Worm (Caenorhabditis elegans) whole organism, L3 larva: ENCODE results near the gene F16F9.4.

Source experiments
- R02D3.7 ChIP-seq: fragments of 150-350 bp; optimal IDR thresholded peaks from 2 replicates; lab custom pipeline; 2014; ENCODE audit warnings: missing biosample characterization, missing genetic modification characterization
- ZK546.5 ChIP-seq: sonication (generic microtip); optimal IDR thresholded peaks from 2 replicates; lab custom pipeline; 2017; ENCODE audit warnings: missing biosample characterization, missing genetic modification characterization
- aly-2 ChIP-seq: fragments of 150-350 bp; optimal IDR thresholded peaks from 2 replicates; lab custom pipeline; 2014; ENCODE audit warnings: missing biosample characterization, missing genetic modification characterization
- ama-1 ChIP-seq: fragments of 150-350 bp; optimal IDR thresholded peaks from 2 replicates; lab custom pipeline; 2018
- ceh-9 ChIP-seq: sonication (generic microtip); optimal IDR thresholded peaks from 2 replicates; lab custom pipeline; 2018; ENCODE audit warnings: missing biosample characterization, missing genetic modification characterization
- egl-27 ChIP-seq: sonication (generic microtip); optimal IDR thresholded peaks from 4 replicates; lab custom pipeline; 2017; ENCODE audit warnings: missing biosample characterization, missing genetic modification reagents, missing genetic modification characterization
- egl-5 ChIP-seq: fragments of 150-350 bp; optimal IDR thresholded peaks from 2 replicates; lab custom pipeline; 2017; ENCODE audit warnings: missing biosample characterization, missing genetic modification reagents, missing genetic modification characterization, inconsistent platforms
- elt-2 ChIP-seq: sonication (generic microtip); optimal IDR thresholded peaks from 2 replicates; lab custom pipeline; 2016; ENCODE audit warnings: missing genetic modification reagents, mild to moderate bottlenecking, missing genetic modification characterization, missing compliant biosample characterization
- eor-1 ChIP-seq, 2 experiments: fragments of 150-350 bp; optimal IDR thresholded peaks; 2 replicates each; lab custom pipeline; 2014 to 2018; ENCODE audit warnings: missing biosample characterization in 2 of 2, missing genetic modification characterization in 2 of 2
- fkh-10 ChIP-seq: sonication (generic microtip); optimal IDR thresholded peaks from 2 replicates; lab custom pipeline; 2017; ENCODE audit warnings: missing biosample characterization, missing genetic modification reagents, missing genetic modification characterization
- fkh-2 ChIP-seq: fragments of 150-350 bp; optimal IDR thresholded peaks from 2 replicates; lab custom pipeline; 2014; ENCODE audit warnings: missing biosample characterization, missing genetic modification reagents, missing genetic modification characterization
- hmg-11 ChIP-seq: sonication (generic microtip); optimal IDR thresholded peaks from 2 replicates; lab custom pipeline; 2016; ENCODE audit warnings: missing genetic modification characterization, missing compliant biosample characterization
- jun-1 ChIP-seq: fragments of 150-350 bp; optimal IDR thresholded peaks from 2 replicates; lab custom pipeline; 2014; ENCODE audit warnings: missing biosample characterization, missing genetic modification reagents, missing genetic modification characterization
- lin-15B ChIP-seq: fragments of 150-350 bp; optimal IDR thresholded peaks from 2 replicates; lab custom pipeline; 2014; ENCODE audit warnings: missing biosample characterization, missing genetic modification characterization
- lin-39 ChIP-seq: fragments of 150-350 bp; optimal IDR thresholded peaks from 2 replicates; lab custom pipeline; 2018; ENCODE audit warnings: missing biosample characterization, missing genetic modification reagents, missing genetic modification characterization
- lsy-12 ChIP-seq: sonication (generic microtip); optimal IDR thresholded peaks from 2 replicates; lab custom pipeline; 2016; ENCODE audit warnings: mild to moderate bottlenecking, missing genetic modification characterization, missing compliant biosample characterization
- mdl-1 ChIP-seq: fragments of 150-350 bp; optimal IDR thresholded peaks from 2 replicates; lab custom pipeline; 2014; ENCODE audit warnings: missing biosample characterization, missing genetic modification characterization
- nfya-1 ChIP-seq: sonication (generic microtip); optimal IDR thresholded peaks from 2 replicates; lab custom pipeline; 2017; ENCODE audit warnings: missing genetic modification characterization, mild to moderate bottlenecking, missing compliant biosample characterization, antibody characterized with exemption, moderate library complexity; ENCODE audit not compliant: insufficient read depth
- nhr-23 ChIP-seq: fragments of 150-350 bp; optimal IDR thresholded peaks from 2 replicates; lab custom pipeline; 2014; ENCODE audit warnings: missing biosample characterization, missing genetic modification reagents, missing genetic modification characterization
- nhr-237 ChIP-seq: fragments of 150-350 bp; optimal IDR thresholded peaks from 2 replicates; lab custom pipeline; 2014; ENCODE audit warnings: missing biosample characterization, missing genetic modification characterization
- nhr-25 ChIP-seq: sonication (generic microtip); optimal IDR thresholded peaks from 2 replicates; lab custom pipeline; 2017; ENCODE audit warnings: missing biosample characterization, missing genetic modification characterization
- nhr-28 ChIP-seq: fragments of 150-350 bp; optimal IDR thresholded peaks from 2 replicates; lab custom pipeline; 2014; ENCODE audit warnings: missing biosample characterization, missing genetic modification characterization
- nhr-43 ChIP-seq: sonication (generic microtip); optimal IDR thresholded peaks from 2 replicates; lab custom pipeline; 2016; ENCODE audit warnings: mild to moderate bottlenecking, missing genetic modification characterization, missing compliant biosample characterization; ENCODE audit not compliant: poor library complexity, severe bottlenecking
- nhr-77 ChIP-seq: fragments of 150-350 bp; optimal IDR thresholded peaks from 2 replicates; lab custom pipeline; 2014; ENCODE audit warnings: missing biosample characterization, missing genetic modification characterization
- pha-4 ChIP-seq: fragments of 150-350 bp; optimal IDR thresholded peaks from 2 replicates; lab custom pipeline; 2014; ENCODE audit warnings: missing biosample characterization, missing genetic modification reagents, missing genetic modification characterization
- sea-2 ChIP-seq: fragments of 150-350 bp; sonication (generic microtip); optimal IDR thresholded peaks from 4 replicates; lab custom pipeline; 2014; ENCODE audit warnings: missing biosample characterization, missing genetic modification reagents, missing genetic modification characterization
- skn-1 ChIP-seq: fragments of 150-350 bp; optimal IDR thresholded peaks from 2 replicates; lab custom pipeline; 2014; ENCODE audit warnings: missing biosample characterization, missing genetic modification characterization
- tbx-2 ChIP-seq: sonication (generic microtip); optimal IDR thresholded peaks from 2 replicates; lab custom pipeline; 2016; ENCODE audit warnings: mild to moderate bottlenecking, missing genetic modification characterization, missing compliant biosample characterization
- unc-39 ChIP-seq: sonication (generic microtip); optimal IDR thresholded peaks from 4 replicates; lab custom pipeline; 2017; ENCODE audit warnings: missing biosample characterization, missing genetic modification characterization
- unc-62 ChIP-seq: fragments of 150-350 bp; sonication (generic microtip); optimal IDR thresholded peaks from 4 replicates; lab custom pipeline; 2014; ENCODE audit warnings: missing biosample characterization, missing genetic modification reagents, missing genetic modification characterization
- zag-1 ChIP-seq: fragments of 150-350 bp; optimal IDR thresholded peaks from 2 replicates; lab custom pipeline; 2014; ENCODE audit warnings: missing biosample characterization, missing genetic modification characterization
- ztf-11 ChIP-seq: fragments of 150-350 bp; optimal IDR thresholded peaks from 2 replicates; lab custom pipeline; 2014; ENCODE audit warnings: missing biosample characterization, missing genetic modification characterization
- ztf-4 ChIP-seq: fragments of 150-350 bp; optimal IDR thresholded peaks from 2 replicates; lab custom pipeline; 2014; ENCODE audit warnings: missing biosample characterization, missing genetic modification characterization

Gene F16F9.4

ce11 chrX:8489886-8490285 is 26.7 kb upstream of the F16F9.4 start:
- TF ChIP-seq fkh-10 (GFP tag; lab: Kevin White, UChicago) (peak; percentile 79), nfya-1 (tag; lab: Kevin White, UChicago) (peak; percentile 1), ztf-11 (tag; lab: Kevin White, UChicago) (no peak), egl-27 (tag; lab: Kevin White, UChicago) (no peak), nhr-28 (tag; lab: Kevin White, UChicago) (no peak)

- TF ChIP-seq egl-5 (tag; lab: Kevin White, UChicago) (no peak), fkh-2 (tag; lab: Kevin White, UChicago) (no peak), ama-1 (lab: Kevin White, UChicago) (no peak), ZK546.5 (tag; lab: Kevin White, UChicago) (no peak)
Measured at ce11 chrX:8489415-8489814, 26.3 kb upstream of the F16F9.4 start.

ce11 chrX:8485392-8485791 is 22.2 kb upstream of the F16F9.4 start:
- TF ChIP-seq tbx-2 (tag; lab: Kevin White, UChicago) = no peak
- peak; percentile 81 for TF ChIP-seq nhr-23 (tag; lab: Kevin White, UChicago)
- no peak for TF ChIP-seq ztf-4 (tag; lab: Kevin White, UChicago)
- peak; percentile 76 for TF ChIP-seq nhr-25 (tag; lab: Kevin White, UChicago)
- peak; percentile 92 for TF ChIP-seq nhr-43 (tag; lab: Kevin White, UChicago)
- TF ChIP-seq, all 47 proteins: peak for 3

- TF ChIP-seq nhr-237 (tag; lab: Kevin White, UChicago) (no peak), skn-1 (tag; lab: Kevin White, UChicago) (no peak), elt-2 (tag; lab: Kevin White, UChicago) (no peak), nhr-25 (tag; lab: Kevin White, UChicago) (no peak), sea-2 (GFP tag; lab: Kevin White, UChicago) (no peak), lin-15B (tag; lab: Kevin White, UChicago) (no peak), zag-1 (tag; lab: Kevin White, UChicago) (no peak), mdl-1 (no peak), lsy-12 (no peak), ceh-9 (tag; lab: Kevin White, UChicago) (no peak), hmg-11 (no peak), unc-62 (GFP tag; lab: Kevin White, UChicago) (no peak), R02D3.7 (no peak), nhr-28 (tag; lab: Kevin White, UChicago) (no peak)
Measured at ce11 chrX:8483951-8484350, 20.8 kb upstream of the F16F9.4 start.

- TF ChIP-seq fkh-10 (GFP tag; lab: Kevin White, UChicago) (peak; percentile 42), nfya-1 (tag; lab: Kevin White, UChicago) (peak; percentile 37), unc-39 (tag; lab: Kevin White, UChicago) (no peak), egl-5 (tag; lab: Kevin White, UChicago) (peak; percentile 9), lin-39 (tag; lab: Kevin White, UChicago) (peak; percentile 44)
Measured at ce11 chrX:8481716-8482115, 18.6 kb upstream of the F16F9.4 start.

ce11 chrX:8479050-8479449 is 15.9 kb upstream of the F16F9.4 start:
- no peak for TF ChIP-seq unc-39 (tag; lab: Kevin White, UChicago)
- no peak for TF ChIP-seq nhr-25 (tag; lab: Kevin White, UChicago)
- no peak for TF ChIP-seq eor-1 (tag; optimal IDR thresholded peaks at IDR 0.05; lab: Kevin White, UChicago)
- no peak for TF ChIP-seq nhr-237 (tag; lab: Kevin White, UChicago)
- TF ChIP-seq hmg-11 = no peak
- no peak for TF ChIP-seq nhr-77 (tag; lab: Kevin White, UChicago)
- TF ChIP-seq tbx-2 (tag; lab: Kevin White, UChicago) = peak; percentile 6
- TF ChIP-seq egl-27 (tag; lab: Kevin White, UChicago) = no peak
- TF ChIP-seq pha-4 (tag; lab: Kevin White, UChicago) = no peak
- TF ChIP-seq nhr-28 (tag; lab: Kevin White, UChicago) = no peak
- no peak for TF ChIP-seq jun-1
- no peak for TF ChIP-seq ama-1 (lab: Kevin White, UChicago)
- TF ChIP-seq nhr-23 (tag; lab: Kevin White, UChicago) = no peak
- no peak for TF ChIP-seq zag-1 (tag; lab: Kevin White, UChicago)
- TF ChIP-seq aly-2 (tag; lab: Kevin White, UChicago) = no peak
- peak; percentile 25 for TF ChIP-seq fkh-10 (GFP tag; lab: Kevin White, UChicago)
- TF ChIP-seq nfya-1 (tag; lab: Kevin White, UChicago) = peak; percentile 41
